Worm (Caenorhabditis elegans) whole organism, L3 larva: Measurements from ENCODE around the gene spd-3.

Experiments used
- R02D3.7 ChIP-seq: fragments of 150-350 bp; optimal IDR thresholded peaks from 2 replicates; lab custom pipeline; 2014; ENCODE audit warnings: missing biosample characterization, missing genetic modification characterization
- ZK546.5 ChIP-seq: sonication (generic microtip); optimal IDR thresholded peaks from 2 replicates; lab custom pipeline; 2017; ENCODE audit warnings: missing biosample characterization, missing genetic modification characterization
- aly-2 ChIP-seq: fragments of 150-350 bp; optimal IDR thresholded peaks from 2 replicates; lab custom pipeline; 2014; ENCODE audit warnings: missing biosample characterization, missing genetic modification characterization
- ama-1 ChIP-seq: fragments of 150-350 bp; optimal IDR thresholded peaks from 2 replicates; lab custom pipeline; 2018
- ceh-28 ChIP-seq: fragments of 150-350 bp; optimal IDR thresholded peaks from 2 replicates; lab custom pipeline; 2014; ENCODE audit warnings: missing biosample characterization, missing genetic modification reagents, missing genetic modification characterization
- ceh-9 ChIP-seq: sonication (generic microtip); optimal IDR thresholded peaks from 2 replicates; lab custom pipeline; 2018; ENCODE audit warnings: missing biosample characterization, missing genetic modification characterization
- egl-27 ChIP-seq: sonication (generic microtip); optimal IDR thresholded peaks from 4 replicates; lab custom pipeline; 2017; ENCODE audit warnings: missing biosample characterization, missing genetic modification reagents, missing genetic modification characterization
- egl-5 ChIP-seq: fragments of 150-350 bp; optimal IDR thresholded peaks from 2 replicates; lab custom pipeline; 2017; ENCODE audit warnings: missing biosample characterization, missing genetic modification reagents, missing genetic modification characterization, inconsistent platforms
- elt-1 ChIP-seq: fragments of 150-350 bp; optimal IDR thresholded peaks from 2 replicates; lab custom pipeline; 2014; ENCODE audit warnings: missing biosample characterization, missing genetic modification characterization
- elt-2 ChIP-seq: sonication (generic microtip); optimal IDR thresholded peaks from 2 replicates; lab custom pipeline; 2016; ENCODE audit warnings: missing genetic modification reagents, mild to moderate bottlenecking, missing genetic modification characterization, missing compliant biosample characterization
- elt-3 ChIP-seq, 3 experiments: fragments of 150-350 bp in 1 of 3; sonication (generic microtip) in 2 of 3; optimal IDR thresholded peaks; 2 replicates in 2 of 3; 4 replicates in 1 of 3; lab custom pipeline; 2014 to 2017; ENCODE audit warnings: missing biosample characterization in 3 of 3, missing genetic modification characterization in 3 of 3
- eor-1 ChIP-seq, 2 experiments: fragments of 150-350 bp; optimal IDR thresholded peaks; 2 replicates each; lab custom pipeline; 2014 to 2018; ENCODE audit warnings: missing biosample characterization in 2 of 2, missing genetic modification characterization in 2 of 2
- fos-1 ChIP-seq: fragments of 150-350 bp; optimal IDR thresholded peaks from 2 replicates; lab custom pipeline; 2014; ENCODE audit warnings: missing biosample characterization, missing genetic modification characterization
- hmg-11 ChIP-seq: sonication (generic microtip); optimal IDR thresholded peaks from 2 replicates; lab custom pipeline; 2016; ENCODE audit warnings: missing genetic modification characterization, missing compliant biosample characterization
- jun-1 ChIP-seq: fragments of 150-350 bp; optimal IDR thresholded peaks from 2 replicates; lab custom pipeline; 2014; ENCODE audit warnings: missing biosample characterization, missing genetic modification reagents, missing genetic modification characterization
- lin-15B ChIP-seq: fragments of 150-350 bp; optimal IDR thresholded peaks from 2 replicates; lab custom pipeline; 2014; ENCODE audit warnings: missing biosample characterization, missing genetic modification characterization
- lin-39 ChIP-seq: fragments of 150-350 bp; optimal IDR thresholded peaks from 2 replicates; lab custom pipeline; 2018; ENCODE audit warnings: missing biosample characterization, missing genetic modification reagents, missing genetic modification characterization
- lsy-12 ChIP-seq: sonication (generic microtip); optimal IDR thresholded peaks from 2 replicates; lab custom pipeline; 2016; ENCODE audit warnings: mild to moderate bottlenecking, missing genetic modification characterization, missing compliant biosample characterization
- mdl-1 ChIP-seq: fragments of 150-350 bp; optimal IDR thresholded peaks from 2 replicates; lab custom pipeline; 2014; ENCODE audit warnings: missing biosample characterization, missing genetic modification characterization
- mml-1 ChIP-seq: fragments of 150-350 bp; sonication (generic microtip); optimal IDR thresholded peaks from 3 replicates; lab custom pipeline; 2014; ENCODE audit warnings: missing biosample characterization, missing genetic modification characterization
- nfya-1 ChIP-seq: sonication (generic microtip); optimal IDR thresholded peaks from 2 replicates; lab custom pipeline; 2017; ENCODE audit warnings: missing genetic modification characterization, mild to moderate bottlenecking, missing compliant biosample characterization, antibody characterized with exemption, moderate library complexity; ENCODE audit not compliant: insufficient read depth
- nhr-11 ChIP-seq: fragments of 150-350 bp; optimal IDR thresholded peaks from 2 replicates; lab custom pipeline; 2014; ENCODE audit warnings: missing biosample characterization, missing genetic modification characterization
- nhr-12 ChIP-seq: fragments of 150-350 bp; optimal IDR thresholded peaks from 2 replicates; lab custom pipeline; 2014; ENCODE audit warnings: missing biosample characterization, missing genetic modification characterization
- nhr-23 ChIP-seq: fragments of 150-350 bp; optimal IDR thresholded peaks from 2 replicates; lab custom pipeline; 2014; ENCODE audit warnings: missing biosample characterization, missing genetic modification reagents, missing genetic modification characterization
- nhr-237 ChIP-seq: fragments of 150-350 bp; optimal IDR thresholded peaks from 2 replicates; lab custom pipeline; 2014; ENCODE audit warnings: missing biosample characterization, missing genetic modification characterization
- nhr-25 ChIP-seq: sonication (generic microtip); optimal IDR thresholded peaks from 2 replicates; lab custom pipeline; 2017; ENCODE audit warnings: missing biosample characterization, missing genetic modification characterization
- nhr-28 ChIP-seq: fragments of 150-350 bp; optimal IDR thresholded peaks from 2 replicates; lab custom pipeline; 2014; ENCODE audit warnings: missing biosample characterization, missing genetic modification characterization
- nhr-43 ChIP-seq: sonication (generic microtip); optimal IDR thresholded peaks from 2 replicates; lab custom pipeline; 2016; ENCODE audit warnings: mild to moderate bottlenecking, missing genetic modification characterization, missing compliant biosample characterization; ENCODE audit not compliant: poor library complexity, severe bottlenecking
- nhr-67 ChIP-seq: fragments of 150-350 bp; optimal IDR thresholded peaks from 2 replicates; lab custom pipeline; 2014; ENCODE audit warnings: missing biosample characterization, missing genetic modification characterization
- nhr-77 ChIP-seq: fragments of 150-350 bp; optimal IDR thresholded peaks from 2 replicates; lab custom pipeline; 2014; ENCODE audit warnings: missing biosample characterization, missing genetic modification characterization
- pha-4 ChIP-seq: fragments of 150-350 bp; optimal IDR thresholded peaks from 2 replicates; lab custom pipeline; 2014; ENCODE audit warnings: missing biosample characterization, missing genetic modification reagents, missing genetic modification characterization
- pqm-1 ChIP-seq: fragments of 150-350 bp; optimal IDR thresholded peaks from 2 replicates; lab custom pipeline; 2017; ENCODE audit warnings: missing biosample characterization, missing genetic modification characterization, inconsistent platforms
- skn-1 ChIP-seq: fragments of 150-350 bp; optimal IDR thresholded peaks from 2 replicates; lab custom pipeline; 2014; ENCODE audit warnings: missing biosample characterization, missing genetic modification characterization
- snpc-4 ChIP-seq: fragments of 150-350 bp; optimal IDR thresholded peaks from 2 replicates; lab custom pipeline; 2014; ENCODE audit warnings: missing biosample characterization, missing genetic modification characterization
- tbx-2 ChIP-seq: sonication (generic microtip); optimal IDR thresholded peaks from 2 replicates; lab custom pipeline; 2016; ENCODE audit warnings: mild to moderate bottlenecking, missing genetic modification characterization, missing compliant biosample characterization
- unc-39 ChIP-seq: sonication (generic microtip); optimal IDR thresholded peaks from 4 replicates; lab custom pipeline; 2017; ENCODE audit warnings: missing biosample characterization, missing genetic modification characterization
- unc-62 ChIP-seq: fragments of 150-350 bp; sonication (generic microtip); optimal IDR thresholded peaks from 4 replicates; lab custom pipeline; 2014; ENCODE audit warnings: missing biosample characterization, missing genetic modification reagents, missing genetic modification characterization
- zag-1 ChIP-seq: fragments of 150-350 bp; optimal IDR thresholded peaks from 2 replicates; lab custom pipeline; 2014; ENCODE audit warnings: missing biosample characterization, missing genetic modification characterization
- ztf-11 ChIP-seq: fragments of 150-350 bp; optimal IDR thresholded peaks from 2 replicates; lab custom pipeline; 2014; ENCODE audit warnings: missing biosample characterization, missing genetic modification characterization
- ztf-4 ChIP-seq: fragments of 150-350 bp; optimal IDR thresholded peaks from 2 replicates; lab custom pipeline; 2014; ENCODE audit warnings: missing biosample characterization, missing genetic modification characterization

Gene spd-3

DNA sequence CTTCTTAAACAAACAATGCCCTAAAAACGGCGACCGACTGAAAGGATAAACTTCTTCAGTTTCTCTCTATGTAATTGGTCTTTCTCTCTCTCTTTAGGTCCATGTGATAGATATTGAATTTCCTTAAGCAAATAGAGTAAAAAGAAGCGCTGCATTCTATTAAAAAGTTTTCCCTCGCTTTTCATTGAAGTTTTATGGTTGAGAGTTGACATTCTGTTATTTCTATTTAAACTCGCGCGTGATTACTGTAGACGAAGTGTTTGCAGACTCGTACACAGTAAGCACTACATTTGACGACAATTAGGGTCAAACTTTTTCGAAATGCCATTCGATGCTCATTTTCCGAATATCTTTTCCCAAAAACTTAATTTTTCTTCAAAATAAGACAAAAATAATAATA, 14.6 kb downstream of the spd-3 start:
- TF ChIP-seq pha-4 (tag; lab: Kevin White, UChicago) (peak; percentile 57), elt-1 (no peak), fos-1 (tag; lab: Kevin White, UChicago) (no peak)

DNA sequence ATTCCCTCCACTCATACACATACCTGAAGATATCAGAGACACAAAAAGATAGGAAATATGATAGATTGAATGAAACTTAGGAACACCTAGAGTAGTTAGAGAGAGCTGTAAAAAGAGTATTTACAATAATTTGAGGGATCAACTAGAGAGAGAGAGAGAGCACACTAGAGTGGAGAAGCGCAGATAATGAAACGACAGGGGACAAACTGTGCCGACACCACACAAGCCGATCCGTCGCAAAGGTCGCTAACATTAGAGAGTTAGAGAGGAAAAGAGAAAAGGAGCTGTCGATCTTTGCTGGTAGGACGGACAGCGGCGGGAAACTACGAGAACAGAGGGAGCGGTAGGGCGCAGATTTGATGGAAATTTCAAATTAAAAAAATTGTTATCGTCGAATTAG, 22.6 kb downstream of the spd-3 start, which contains the start of gene dyci-1:
Gene dyci-1, minus strand, starts transcription at position 122 of the 400 bp plus-strand sequence.
- TF ChIP-seq egl-27 (tag; lab: Kevin White, UChicago) (no peak), snpc-4 (tag; lab: Kevin White, UChicago) (peak; percentile 13), unc-39 (tag; lab: Kevin White, UChicago) (no peak), nhr-25 (peak; percentile 30), pha-4 (tag; lab: Kevin White, UChicago) (peak; percentile 87), ceh-28 (tag; lab: Kevin White, UChicago) (peak; percentile 17), jun-1 (tag; lab: Kevin White, UChicago) (no peak), ztf-4 (no peak), nhr-77 (tag; lab: Kevin White, UChicago) (no peak), nhr-11 (tag; lab: Kevin White, UChicago) (no peak), lsy-12 (tag; lab: Kevin White, UChicago) (no peak), nhr-12 (tag; lab: Kevin White, UChicago) (no peak), mml-1 (no peak), elt-2 (tag; lab: Kevin White, UChicago) (peak; percentile 22), aly-2 (tag; lab: Kevin White, UChicago) (no peak), lin-15B (peak; percentile 30), ZK546.5 (tag; lab: Kevin White, UChicago) (no peak), nfya-1 (tag; lab: Kevin White, UChicago) (peak; percentile 32)

DNA sequence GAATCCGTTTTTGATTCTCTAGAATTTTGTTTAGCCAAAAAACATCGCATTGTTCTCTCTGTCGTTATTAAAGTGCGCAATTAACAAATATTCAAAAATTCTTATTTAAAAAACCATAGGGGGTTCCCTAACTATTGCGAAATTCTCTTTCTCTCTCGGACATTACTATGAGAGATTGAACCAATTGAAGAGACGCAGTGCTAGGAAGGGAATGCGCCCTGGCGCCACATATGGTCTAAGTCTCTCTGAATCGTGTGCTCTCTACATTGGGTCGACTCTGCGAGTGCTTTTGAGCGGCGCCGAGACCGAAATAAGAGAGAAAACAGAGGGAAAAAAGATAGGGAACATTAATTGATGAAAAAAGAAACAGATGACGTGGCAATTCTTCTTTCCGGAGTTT, 23.4 kb downstream of the spd-3 start:
- TF ChIP-seq mdl-1 (tag; lab: Kevin White, UChicago) = no peak
- TF ChIP-seq lsy-12 (tag; lab: Kevin White, UChicago) = peak; percentile 59
- peak; percentile 17 for TF ChIP-seq zag-1 (tag; lab: Kevin White, UChicago)
- peak; percentile 52 for TF ChIP-seq nhr-23 (tag; lab: Kevin White, UChicago)
- peak; percentile 54 for TF ChIP-seq snpc-4 (tag; lab: Kevin White, UChicago)
- TF ChIP-seq elt-2 (tag; lab: Kevin White, UChicago) = peak; percentile 60
- peak; percentile 14 for TF ChIP-seq skn-1
- TF ChIP-seq ceh-28 (tag; lab: Kevin White, UChicago) = peak; percentile 45
- no peak for TF ChIP-seq R02D3.7 (tag; lab: Kevin White, UChicago)
- TF ChIP-seq ztf-11 (tag; lab: Kevin White, UChicago) = no peak
- no peak for TF ChIP-seq ceh-9 (tag; lab: Kevin White, UChicago)
- TF ChIP-seq nhr-11 (tag; lab: Kevin White, UChicago) = no peak
- no peak for TF ChIP-seq ztf-4
- no peak for TF ChIP-seq nhr-28 (tag; lab: Kevin White, UChicago)
- no peak for TF ChIP-seq nhr-12 (tag; lab: Kevin White, UChicago)
- peak; percentile 14 for TF ChIP-seq nhr-43 (tag; lab: Kevin White, UChicago)
- TF ChIP-seq aly-2 (tag; lab: Kevin White, UChicago) = no peak
- no peak for TF ChIP-seq mml-1
- TF ChIP-seq nhr-237 (tag; lab: Kevin White, UChicago) = no peak
- TF ChIP-seq pqm-1 (tag; lab: Kevin White, UChicago) = peak; percentile 49
- no peak for TF ChIP-seq eor-1 (tag; optimal IDR thresholded peaks at IDR 0.05; lab: Kevin White, UChicago)
- TF ChIP-seq elt-1 = no peak
- no peak for TF ChIP-seq nhr-67
- peak; percentile 52 for TF ChIP-seq lin-15B
- TF ChIP-seq lin-39 (tag; lab: Kevin White, UChicago) = peak; percentile 63
- no peak for TF ChIP-seq elt-3 (tag; optimal IDR thresholded peaks at IDR 0.05; lab: Kevin White, UChicago)
- no peak for TF ChIP-seq ama-1
- peak; percentile 85 for TF ChIP-seq nfya-1 (tag; lab: Kevin White, UChicago)
- TF ChIP-seq pha-4 (tag; lab: Kevin White, UChicago) = peak; percentile 79
- TF ChIP-seq nhr-77 (tag; lab: Kevin White, UChicago) = no peak
- peak; percentile 57 for TF ChIP-seq egl-5 (tag; lab: Kevin White, UChicago)
- TF ChIP-seq unc-62 = no peak
- peak; percentile 89 for TF ChIP-seq hmg-11
- TF ChIP-seq ZK546.5 (tag; lab: Kevin White, UChicago) = no peak
- TF ChIP-seq tbx-2 = peak; percentile 4
- peak; percentile 32 for TF ChIP-seq nhr-25
